Fruit fly (Drosophila melanogaster): ENCODE data around the gene pn.

The pn gene

DNA sequence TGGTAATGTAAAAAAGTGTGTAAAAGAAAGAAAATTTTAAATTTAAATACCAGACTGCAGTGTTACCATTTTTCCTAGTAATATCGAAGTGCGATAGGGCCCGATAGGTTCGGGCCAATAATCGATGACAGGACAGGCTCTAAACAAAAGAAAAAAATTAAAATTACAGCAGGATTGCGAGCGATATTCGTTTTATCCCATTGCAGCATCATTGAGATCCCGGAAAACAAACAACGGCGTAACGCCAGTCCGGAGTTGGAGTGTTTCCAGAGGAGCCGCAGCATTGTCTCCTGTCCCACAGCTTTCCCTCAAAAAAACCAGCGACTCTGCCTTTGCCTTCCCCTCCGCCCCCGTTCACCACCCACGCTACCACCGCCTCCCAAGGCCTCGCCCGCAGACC, 44.1 kb downstream of the pn start, which contains the start of gene pcx:
Gene pcx, plus strand, starts transcription at position 159 of the 400 bp plus-strand sequence.
- TF ChIP-seq CG7045 (GFP tag; optimal IDR thresholded peaks at IDR 0.05) (no peak), bab1 (GFP tag; optimal IDR thresholded peaks at IDR 0.05) (no peak), CG1620 (GFP tag; optimal IDR thresholded peaks at IDR 0.05) (no peak), CG5204 (GFP tag; optimal IDR thresholded peaks at IDR 0.05) (no peak), Clk (GFP tag; optimal IDR thresholded peaks at IDR 0.05) (no peak), toe (GFP tag; optimal IDR thresholded peaks at IDR 0.05) (no peak), CG14711 (tag; optimal IDR thresholded peaks at IDR 0.05) (no peak), cic (GFP tag; optimal IDR thresholded peaks at IDR 0.05) (no peak), pad (GFP tag; optimal IDR thresholded peaks at IDR 0.05) (no peak), CG11617 (GFP tag; optimal IDR thresholded peaks at IDR 0.05) (no peak), CG12768 (GFP tag; optimal IDR thresholded peaks at IDR 0.05) (no peak), Hr96 (GFP tag; optimal IDR thresholded peaks at IDR 0.05) (no peak), ovo (GFP tag; optimal IDR thresholded peaks at IDR 0.05) (no peak), cnc (optimal IDR thresholded peaks at IDR 0.05) (no peak), kay (GFP tag; ENCODE audit: borderline replicate concordance) (no peak), tj (GFP tag; optimal IDR thresholded peaks at IDR 0.05) (no peak)
